Worm (Caenorhabditis elegans): ENCODE measurements around the gene K09A9.6.

K09A9.6 gene

DNA sequence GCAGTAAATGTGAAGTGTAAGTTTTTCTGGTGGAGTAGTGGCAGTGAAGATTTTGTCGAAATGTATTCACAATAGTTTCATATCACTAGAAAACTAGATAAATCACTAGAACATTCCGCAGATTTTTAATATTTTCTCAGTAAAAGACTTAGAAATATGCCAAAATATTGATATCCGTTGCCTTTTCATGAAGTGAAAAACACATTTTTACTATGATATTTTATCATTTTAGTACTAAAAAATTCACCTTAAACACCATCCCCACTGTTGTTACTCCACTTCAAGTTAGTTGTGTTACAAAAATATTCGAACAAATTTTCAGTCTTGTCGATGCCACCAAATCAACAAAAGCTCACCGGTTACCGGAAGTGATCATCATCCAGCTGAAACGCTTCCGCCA is 16.3 kb downstream of the K09A9.6 start:
- no peak for TF ChIP-seq nhr-43 (tag; optimal IDR thresholded peaks at IDR 0.05; ENCODE audit: poor library complexity, severe bottlenecking)
- no peak for TF ChIP-seq ceh-16 (tag; optimal IDR thresholded peaks at IDR 0.05)
- no peak for TF ChIP-seq unc-62 (GFP tag; optimal IDR thresholded peaks at IDR 0.05)
- TF ChIP-seq nhr-76 (tag; optimal IDR thresholded peaks at IDR 0.05): no peak
- TF ChIP-seq elt-3 (tag; optimal IDR thresholded peaks at IDR 0.05): no peak

DNA sequence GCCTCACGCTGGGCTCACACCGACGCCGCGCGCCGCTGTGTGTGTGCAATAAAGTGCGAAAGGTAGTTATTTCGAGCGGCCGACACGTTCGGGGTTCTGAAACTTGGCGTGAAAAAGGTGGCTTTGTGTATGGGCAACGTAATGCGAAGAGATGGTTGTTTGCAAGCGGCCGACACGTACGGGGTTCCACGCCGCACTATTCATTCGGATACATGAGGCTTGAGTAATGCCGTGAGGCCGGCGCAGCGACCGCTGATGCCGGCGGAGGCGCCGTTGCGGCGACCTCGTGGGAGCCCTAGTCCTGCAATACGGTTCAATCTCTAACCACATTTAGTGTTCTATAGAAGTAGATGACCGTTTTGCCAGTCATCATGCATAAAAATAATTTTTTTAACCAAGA is 17.0 kb downstream of the K09A9.6 start:
- TF ChIP-seq nhr-12 (tag; optimal IDR thresholded peaks at IDR 0.05) (no peak), mdl-1 (tag; optimal IDR thresholded peaks at IDR 0.05) (no peak), lsy-12 (tag; optimal IDR thresholded peaks at IDR 0.05) (no peak), nfya-1 (tag; optimal IDR thresholded peaks at IDR 0.05; ENCODE audit: insufficient read depth) (no peak), lin-15B (tag; optimal IDR thresholded peaks at IDR 0.05) (no peak), nhr-11 (tag; optimal IDR thresholded peaks at IDR 0.05) (no peak), daf-12 (tag; optimal IDR thresholded peaks at IDR 0.05) (no peak)

DNA sequence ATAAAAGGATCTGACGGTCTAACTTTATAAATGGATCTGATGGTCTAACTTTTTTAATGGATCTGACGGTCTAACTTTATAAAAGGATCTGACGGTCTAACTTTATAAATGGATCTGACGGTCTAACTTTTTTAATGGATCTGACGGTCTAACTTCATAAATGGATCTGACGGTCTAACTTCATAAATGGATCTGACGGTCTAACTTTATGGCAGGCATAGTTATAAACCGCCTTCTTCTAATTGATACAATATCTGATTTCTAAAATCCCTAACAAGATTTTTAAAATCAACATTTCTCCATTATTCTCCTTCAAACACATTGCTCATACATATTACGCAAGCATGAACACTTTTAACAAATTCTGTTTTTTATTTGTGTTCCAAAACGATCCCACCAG is 20.0 kb downstream of the K09A9.6 start, which contains the start of gene K09A9.8:
Gene K09A9.8, minus strand, starts transcription at position 101 of the 400 bp plus-strand sequence.
- no peak for TF ChIP-seq fkh-2 (tag; optimal IDR thresholded peaks at IDR 0.05)
- no peak for TF ChIP-seq nhr-237 (tag; optimal IDR thresholded peaks at IDR 0.05)
- no peak for TF ChIP-seq nhr-43 (tag; optimal IDR thresholded peaks at IDR 0.05; ENCODE audit: poor library complexity, severe bottlenecking)
- TF ChIP-seq pha-4 (tag; optimal IDR thresholded peaks at IDR 0.05): no peak
- no peak for TF ChIP-seq elt-1 (tag; optimal IDR thresholded peaks at IDR 0.05)
- no peak for TF ChIP-seq nhr-12 (tag; optimal IDR thresholded peaks at IDR 0.05)
- TF ChIP-seq mml-1 (tag; optimal IDR thresholded peaks at IDR 0.05): no peak
- TF ChIP-seq skn-1 (tag; optimal IDR thresholded peaks at IDR 0.05): no peak
- no peak for TF ChIP-seq jun-1 (tag; optimal IDR thresholded peaks at IDR 0.05)
- no peak for TF ChIP-seq egl-27 (tag; optimal IDR thresholded peaks at IDR 0.05)
- TF ChIP-seq ama-1 (optimal IDR thresholded peaks at IDR 0.05): no peak
- TF ChIP-seq ceh-28 (tag; optimal IDR thresholded peaks at IDR 0.05): no peak
- TF ChIP-seq nhr-28 (tag; optimal IDR thresholded peaks at IDR 0.05): no peak
- no peak for TF ChIP-seq fkh-10 (GFP tag; optimal IDR thresholded peaks at IDR 0.05)
- no peak for TF ChIP-seq fos-1 (tag; optimal IDR thresholded peaks at IDR 0.05)
- no peak for TF ChIP-seq pqm-1 (tag; optimal IDR thresholded peaks at IDR 0.05)
- TF ChIP-seq daf-12 (tag; optimal IDR thresholded peaks at IDR 0.05): no peak
- TF ChIP-seq eor-1 (tag; optimal IDR thresholded peaks at IDR 0.05): no peak

DNA sequence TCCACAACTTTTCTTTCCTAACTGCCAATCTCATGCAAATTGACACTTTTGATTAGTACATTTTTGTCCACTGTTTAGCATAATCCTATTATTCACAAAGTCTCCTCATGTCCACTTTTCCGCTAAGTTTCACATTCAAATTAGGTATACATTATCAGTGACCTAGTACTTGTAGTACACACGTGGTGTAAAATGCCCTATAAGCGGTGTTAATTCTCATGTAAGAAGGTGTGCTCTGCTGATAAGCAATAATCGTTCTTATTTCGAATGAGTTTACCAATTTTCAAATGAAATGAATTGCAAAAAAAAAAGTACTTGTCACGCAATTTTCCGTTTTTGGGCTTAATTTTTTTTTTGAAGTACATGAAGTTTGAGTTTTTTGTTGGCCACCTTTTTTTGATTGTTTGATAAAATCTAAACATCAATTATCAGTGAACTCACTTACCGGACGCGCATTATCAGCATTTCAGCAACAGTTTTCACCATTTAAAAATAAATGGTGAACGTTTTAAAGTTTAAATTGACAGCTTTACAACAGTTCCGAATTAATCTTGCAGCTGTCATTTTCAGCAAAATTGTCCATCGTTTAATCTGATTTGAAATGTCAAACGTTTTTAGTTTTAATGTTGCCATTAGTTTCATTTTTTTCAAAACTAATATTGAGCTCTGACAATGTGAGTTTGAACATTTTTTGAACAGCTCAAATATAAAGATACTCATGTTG is 21.8 kb downstream of the K09A9.6 start:
- TF ChIP-seq fkh-2 (tag; optimal IDR thresholded peaks at IDR 0.05) (no peak), nhr-43 (tag; optimal IDR thresholded peaks at IDR 0.05; ENCODE audit: poor library complexity, severe bottlenecking) (no peak), fkh-10 (GFP tag; optimal IDR thresholded peaks at IDR 0.05) (no peak), ama-1 (optimal IDR thresholded peaks at IDR 0.05) (no peak), pqm-1 (tag; optimal IDR thresholded peaks at IDR 0.05) (peak; percentile 45), ztf-11 (tag; optimal IDR thresholded peaks at IDR 0.05) (no peak), ceh-9 (tag; optimal IDR thresholded peaks at IDR 0.05) (no peak), nhr-12 (tag; optimal IDR thresholded peaks at IDR 0.05) (no peak), hmg-11 (tag; optimal IDR thresholded peaks at IDR 0.05) (no peak), skn-1 (tag; optimal IDR thresholded peaks at IDR 0.05) (no peak), elt-2 (tag; optimal IDR thresholded peaks at IDR 0.05) (peak; percentile 76), fos-1 (tag; optimal IDR thresholded peaks at IDR 0.05) (no peak), elt-3 (tag; optimal IDR thresholded peaks at IDR 0.05) (no peak), R02D3.7 (tag; optimal IDR thresholded peaks at IDR 0.05) (no peak), nhr-25 (tag; optimal IDR thresholded peaks at IDR 0.05) (no peak), mml-1 (tag; optimal IDR thresholded peaks at IDR 0.05) (no peak), tbx-2 (tag; optimal IDR thresholded peaks at IDR 0.05) (no peak), pha-4 (tag; optimal IDR thresholded peaks at IDR 0.05) (peak; percentile 18), sea-2 (GFP tag; optimal IDR thresholded peaks at IDR 0.05) (no peak), nhr-67 (tag; optimal IDR thresholded peaks at IDR 0.05) (no peak)

Measured in whole organism, L3 larva.